Worm (Caenorhabditis elegans): ENCODE data around the gene C05D10.4.

ce11 chrIII:6110187-6110586 lies 7.5 kb upstream of the C05D10.4 start:
- no peak for TF ChIP-seq tra-4 (tag; optimal IDR thresholded peaks at IDR 0.05)
- TF ChIP-seq ama-1 (optimal IDR thresholded peaks at IDR 0.05): no peak

Measured in whole organism, early embryonic.